1 fruit fly cellular context compared by ENCODE assay signal in the genomic region with DNA sequence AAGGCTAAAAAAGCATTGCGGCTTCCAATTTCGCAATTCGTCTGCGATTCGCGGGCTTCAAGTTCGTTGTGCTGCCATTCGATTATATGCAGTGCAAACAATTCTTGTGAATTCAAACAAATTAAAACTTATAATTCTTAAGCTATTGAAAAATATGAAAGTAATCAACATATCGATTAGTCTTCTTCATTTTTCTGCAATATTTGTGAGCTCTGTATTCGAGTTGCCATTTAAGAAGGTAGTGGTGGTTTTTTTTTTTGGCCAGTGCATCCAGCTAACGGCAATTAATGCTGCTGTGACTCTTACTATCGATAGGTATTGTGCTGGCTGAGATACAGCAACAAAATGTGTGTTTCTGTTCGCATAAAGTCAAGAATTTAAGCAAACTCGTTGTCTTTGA.
TF ChIP-seq lines count a peak whose summit lies in the region.

No protein-coding gene starts in this region.

TF ChIP-seq in whole organism, prepupa, 60 proteins besides CTCF, POLR2A, EP300 and RAD21 (continued from another document):
- no peak for TF ChIP-seq fkh (GFP tag; optimal IDR thresholded peaks at IDR 0.05; lab: Kevin White, UChicago)
- TF ChIP-seq CG1621 (tag; optimal IDR thresholded peaks at IDR 0.05; lab: Kevin White, UChicago), result no peak
- TF ChIP-seq fd85E (GFP tag; optimal IDR thresholded peaks at IDR 0.05; lab: Kevin White, UChicago), result no peak
TF ChIP-seq in whole organism, prepupa: peak in this region for 8.
